Worm (Caenorhabditis elegans) whole organism, L1 larva: ENCODE data around the gene R09H10.5.

Experiments
- C34B4.2 ChIP-seq: sonication (generic microtip); optimal IDR thresholded peaks from 2 replicates; lab custom pipeline; 2017; ENCODE audit warnings: mild to moderate bottlenecking, missing genetic modification characterization, missing compliant biosample characterization
- F16B12.6 ChIP-seq: fragments of 150-350 bp; optimal IDR thresholded peaks from 2 replicates; lab custom pipeline; 2014; ENCODE audit warnings: missing biosample characterization, missing genetic modification characterization
- aha-1 ChIP-seq: fragments of 150-350 bp; optimal IDR thresholded peaks from 2 replicates; lab custom pipeline; 2014; ENCODE audit warnings: missing biosample characterization, missing genetic modification characterization
- ama-1 ChIP-seq: fragments of 150-350 bp; optimal IDR thresholded peaks from 2 replicates; lab custom pipeline; 2014
- blmp-1 ChIP-seq: fragments of 150-350 bp; optimal IDR thresholded peaks from 2 replicates; lab custom pipeline; 2014; ENCODE audit warnings: missing biosample characterization, missing genetic modification characterization
- ces-1 ChIP-seq: fragments of 150-350 bp; optimal IDR thresholded peaks from 2 replicates; lab custom pipeline; 2014; ENCODE audit warnings: missing biosample characterization, missing genetic modification reagents, missing genetic modification characterization
- efl-1 ChIP-seq, 4 experiments: fragments of 150-350 bp; optimal IDR thresholded peaks in 3 of 4; peaks in 1 of 4; 1 replicate in 1 of 4; 2 replicates in 3 of 4; lab custom pipeline; 2014; ENCODE audit warnings: missing biosample characterization in 2 of 4, missing genetic modification characterization in 2 of 4, missing genetic modification reagents in 2 of 4
- egl-13 ChIP-seq: sonication (generic microtip); optimal IDR thresholded peaks from 2 replicates; lab custom pipeline; 2016; ENCODE audit warnings: missing genotype, missing genetic modification reagents, missing genetic modification characterization, missing compliant biosample characterization
- elt-2 ChIP-seq: sonication (generic microtip); optimal IDR thresholded peaks from 2 replicates; lab custom pipeline; 2016; ENCODE audit warnings: missing genetic modification characterization, mild to moderate bottlenecking, inconsistent platforms, missing compliant biosample characterization, missing genetic modification reagents
- elt-3 ChIP-seq, 6 experiments: fragments of 150-350 bp in 1 of 6; sonication (generic microtip); optimal IDR thresholded peaks; 2 replicates each; lab custom pipeline; 2017 to 2018; ENCODE audit warnings: missing biosample characterization in 6 of 6, missing genetic modification characterization in 6 of 6, inconsistent platforms in 1 of 6
- fkh-4 ChIP-seq: sonication (generic microtip); optimal IDR thresholded peaks from 2 replicates; lab custom pipeline; 2016; ENCODE audit warnings: missing compliant biosample characterization, missing genetic modification characterization, borderline replicate concordance
- fkh-8 ChIP-seq: sonication (generic microtip); optimal IDR thresholded peaks from 2 replicates; lab custom pipeline; 2016; ENCODE audit warnings: mild to moderate bottlenecking, missing genetic modification characterization, missing compliant biosample characterization
- hlh-17 ChIP-seq: fragments of 200-800 bp; sonication (Bioruptor generic); optimal IDR thresholded peaks from 2 replicates; lab custom pipeline; 2018; ENCODE audit warnings: missing genetic modification characterization, mild to moderate bottlenecking, missing compliant biosample characterization, moderate library complexity, borderline replicate concordance
- hlh-4 ChIP-seq: sonication (generic microtip); optimal IDR thresholded peaks from 2 replicates; lab custom pipeline; 2016; ENCODE audit warnings: mild to moderate bottlenecking, missing genetic modification characterization, missing compliant biosample characterization
- hpl-2 ChIP-seq: fragments of 150-350 bp; optimal IDR thresholded peaks from 2 replicates; lab custom pipeline; 2014; ENCODE audit warnings: missing biosample characterization, missing genetic modification reagents, missing genetic modification characterization
- lin-14 ChIP-seq: fragments of 200-800 bp; sonication (Bioruptor generic); optimal IDR thresholded peaks from 2 replicates; lab custom pipeline; 2018; ENCODE audit warnings: mild to moderate bottlenecking, missing genetic modification characterization, moderate library complexity, missing compliant biosample characterization
- lin-15B ChIP-seq: fragments of 150-350 bp; sonication (generic microtip); optimal IDR thresholded peaks from 3 replicates; lab custom pipeline; 2014; ENCODE audit warnings: missing biosample characterization, missing genetic modification characterization
- lin-39 ChIP-seq: fragments of 150-350 bp; optimal IDR thresholded peaks from 2 replicates; lab custom pipeline; 2014; ENCODE audit warnings: missing biosample characterization, missing genetic modification reagents, missing genetic modification characterization
- mdl-1 ChIP-seq, 2 experiments: fragments of 150-350 bp; optimal IDR thresholded peaks; 2 replicates each; lab custom pipeline; 2014 to 2017; ENCODE audit warnings: missing biosample characterization in 2 of 2, missing genetic modification characterization in 2 of 2, inconsistent platforms in 1 of 2
- nhr-12 ChIP-seq: sonication (generic microtip); optimal IDR thresholded peaks from 2 replicates; lab custom pipeline; 2017; ENCODE audit warnings: missing biosample characterization, missing genetic modification characterization
- nhr-19 ChIP-seq: fragments of 200-800 bp; sonication (Bioruptor generic); conservative IDR thresholded peaks from 2 replicates; pipeline ENCODE4 v1.3.6; 2022; ENCODE audit warnings: missing genetic modification characterization, missing compliant biosample characterization
- nhr-20 ChIP-seq: sonication (generic microtip); optimal IDR thresholded peaks from 2 replicates; lab custom pipeline; 2016; ENCODE audit warnings: mild to moderate bottlenecking, missing genetic modification characterization, missing compliant biosample characterization
- nhr-71 ChIP-seq: sonication (generic microtip); optimal IDR thresholded peaks from 2 replicates; lab custom pipeline; 2016; ENCODE audit warnings: mild to moderate bottlenecking, missing genetic modification characterization, moderate library complexity, missing compliant biosample characterization
- nhr-76 ChIP-seq: sonication (generic microtip); optimal IDR thresholded peaks from 2 replicates; lab custom pipeline; 2017; ENCODE audit warnings: missing biosample characterization, missing genetic modification characterization
- nhr-77 ChIP-seq: fragments of 150-350 bp; optimal IDR thresholded peaks from 2 replicates; lab custom pipeline; 2014; ENCODE audit warnings: missing biosample characterization, missing genetic modification characterization
- nhr-85 ChIP-seq: sonication (generic microtip); peaks from one replicate; lab custom pipeline; 2016; ENCODE audit warnings: missing genetic modification characterization, inconsistent platforms, missing compliant biosample characterization
- pag-3 ChIP-seq: sonication (generic microtip); optimal IDR thresholded peaks from 2 replicates; lab custom pipeline; 2017; ENCODE audit warnings: missing genetic modification characterization, mild to moderate bottlenecking, missing compliant biosample characterization, antibody characterized with exemption, borderline replicate concordance; ENCODE audit not compliant: insufficient read depth
- pqm-1 ChIP-seq: sonication (generic microtip); optimal IDR thresholded peaks from 3 replicates; lab custom pipeline; 2017; ENCODE audit warnings: missing biosample characterization, missing genetic modification characterization
- rnt-1 ChIP-seq: sonication (generic microtip); optimal IDR thresholded peaks from 2 replicates; lab custom pipeline; 2016; ENCODE audit warnings: mild to moderate bottlenecking, missing genetic modification characterization, moderate library complexity, missing compliant biosample characterization
- skn-1 ChIP-seq: fragments of 150-350 bp; optimal IDR thresholded peaks from 2 replicates; lab custom pipeline; 2014; ENCODE audit warnings: missing biosample characterization, missing genetic modification characterization
- snpc-4 ChIP-seq: fragments of 150-350 bp; optimal IDR thresholded peaks from 2 replicates; lab custom pipeline; 2014; ENCODE audit warnings: missing biosample characterization, missing genetic modification characterization
- snu-23 ChIP-seq: sonication (generic microtip); optimal IDR thresholded peaks from 2 replicates; lab custom pipeline; 2016; ENCODE audit warnings: missing genetic modification characterization, missing compliant biosample characterization
- sox-4 ChIP-seq: sonication (generic microtip); optimal IDR thresholded peaks from 2 replicates; lab custom pipeline; 2016; ENCODE audit warnings: missing genetic modification characterization, missing compliant biosample characterization
- sup-37 ChIP-seq: fragments of 200-800 bp; sonication (Bioruptor generic); optimal IDR thresholded peaks from 2 replicates; lab custom pipeline; 2018; ENCODE audit warnings: mild to moderate bottlenecking, missing genetic modification characterization, missing compliant biosample characterization
- tbx-2 ChIP-seq: sonication (generic microtip); optimal IDR thresholded peaks from 2 replicates; lab custom pipeline; 2016; ENCODE audit warnings: missing genetic modification characterization, missing compliant biosample characterization
- unc-86 ChIP-seq: sonication (generic microtip); optimal IDR thresholded peaks from 2 replicates; lab custom pipeline; 2016; ENCODE audit warnings: missing genetic modification characterization, missing compliant biosample characterization
- unc-98 ChIP-seq: fragments of 200-800 bp; sonication (Bioruptor generic); IDR thresholded peaks from 2 replicates; pipeline ENCODE4 v1.3.6; 2022; ENCODE audit warnings: missing genetic modification characterization, missing compliant biosample characterization

R09H10.5 gene

DNA sequence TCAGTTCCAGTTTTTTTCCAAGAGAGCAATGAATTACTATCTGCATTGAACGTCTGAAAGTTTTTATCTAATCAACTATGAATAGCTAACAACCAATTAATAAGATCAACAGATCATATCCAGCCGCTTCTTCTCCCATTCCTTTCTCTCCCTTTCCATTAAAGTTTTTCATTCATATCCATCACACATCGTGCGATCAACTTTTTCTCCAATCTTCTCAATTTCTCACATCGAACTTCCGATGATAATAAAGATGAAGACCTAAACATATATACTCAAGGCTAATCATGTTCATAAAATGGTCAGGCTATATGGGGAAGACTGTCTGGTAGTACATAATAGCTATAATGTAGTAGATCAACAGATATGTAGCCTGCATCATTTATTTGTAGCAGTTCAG, 16.3 kb downstream of the R09H10.5 start:
- TF ChIP-seq unc-98 = no peak
- peak; percentile 83 for TF ChIP-seq nhr-85
- peak; percentile 12 for TF ChIP-seq snu-23
- TF ChIP-seq nhr-76 (tag; lab: Kevin White, UChicago) = no peak
- TF ChIP-seq nhr-20 (tag; lab: Kevin White, UChicago) = peak; percentile 27
- no peak for TF ChIP-seq C34B4.2
- no peak for TF ChIP-seq nhr-77
- no peak for TF ChIP-seq hpl-2 (GFP tag; lab: Kevin White, UChicago)
- peak; percentile 36 for TF ChIP-seq lin-14 (GFP tag; lab: Kevin White, UChicago)
- TF ChIP-seq nhr-71 (tag; lab: Kevin White, UChicago) = peak; percentile 19
- TF ChIP-seq blmp-1 (tag; lab: Kevin White, UChicago) = peak; percentile 69
- peak in 1 of 6 experiments; percentile 3 for TF ChIP-seq elt-3 (tag; optimal IDR thresholded peaks at IDR 0.05; lab: Kevin White, UChicago)
- TF ChIP-seq, all 84 proteins: peak for 7

DNA sequence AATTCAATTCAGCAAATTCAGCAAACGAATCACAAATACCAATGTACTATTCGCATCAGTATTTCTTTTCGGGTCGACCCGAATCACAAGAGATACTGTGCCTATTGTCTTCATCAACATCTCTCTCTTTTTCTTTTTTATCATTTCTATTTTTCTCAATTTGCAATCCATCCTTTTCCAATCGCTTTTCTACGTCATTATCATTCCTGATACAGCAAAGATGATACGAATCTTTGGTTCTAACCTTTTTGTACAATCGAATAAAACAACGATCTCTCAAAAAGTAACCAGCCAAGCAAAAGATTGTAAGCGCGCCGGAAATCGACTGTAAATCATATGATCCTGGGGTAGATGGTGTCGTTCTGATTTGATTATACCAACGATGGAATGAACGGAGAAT, 18.7 kb downstream of the R09H10.5 start:
- TF ChIP-seq skn-1 (no peak), aha-1 (tag; lab: Kevin White, UChicago) (no peak), nhr-20 (tag; lab: Kevin White, UChicago) (peak; percentile 21), nhr-85 (peak; percentile 80), hpl-2 (GFP tag; lab: Kevin White, UChicago) (no peak), fkh-4 (tag; lab: Kevin White, UChicago) (no peak), blmp-1 (tag; lab: Kevin White, UChicago) (peak; percentile 55), elt-3 (tag; optimal IDR thresholded peaks at IDR 0.05; lab: Kevin White, UChicago) (peak in 5 of 6 experiments; percentile 46 to 79 (median 61)), nhr-12 (tag; lab: Kevin White, UChicago) (no peak), lin-14 (GFP tag; lab: Kevin White, UChicago) (peak; percentile 51)
- TF ChIP-seq, all 84 proteins: peak for 5

DNA sequence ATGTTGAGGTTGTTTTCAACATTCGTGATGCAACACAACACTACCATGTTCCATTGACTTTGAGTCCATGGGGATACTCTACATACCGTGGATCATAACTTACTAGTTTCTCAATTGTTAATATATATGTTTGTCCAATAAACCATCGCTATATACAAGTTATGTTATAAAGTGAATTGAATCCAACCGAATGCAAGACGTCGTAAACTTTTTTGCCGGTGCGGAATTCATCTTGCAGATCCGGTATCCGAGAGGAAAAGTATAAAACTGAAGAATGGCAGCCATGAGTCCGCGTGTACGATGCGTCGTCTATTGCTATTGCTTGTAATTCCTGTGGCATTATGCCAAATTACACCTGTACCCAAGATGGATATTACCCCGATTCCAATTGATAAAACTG, 20.4 kb downstream of the R09H10.5 start, which contains the start of gene R09H10.6:
R09H10.6 (plus strand) TSS at position 301 of the 400 bp plus-strand sequence.
- no peak for TF ChIP-seq snu-23
- TF ChIP-seq pag-3 (tag; lab: Kevin White, UChicago) = no peak
- TF ChIP-seq snpc-4 (tag; lab: Kevin White, UChicago) = no peak
- no peak for TF ChIP-seq pqm-1 (tag; lab: Kevin White, UChicago)
- TF ChIP-seq fkh-4 (tag; lab: Kevin White, UChicago) = no peak
- TF ChIP-seq efl-1 (optimal IDR thresholded peaks at IDR 0.05; lab: Kevin White, UChicago) = no peak
- TF ChIP-seq efl-1 (GFP tag; optimal IDR thresholded peaks at IDR 0.05 in 1 of 2; lab: Kevin White, UChicago) = no peak
- TF ChIP-seq sup-37 = no peak
- TF ChIP-seq tbx-2 (tag; lab: Kevin White, UChicago) = no peak
- TF ChIP-seq ces-1 = no peak
- no peak for TF ChIP-seq lin-39
- TF ChIP-seq sox-4 (tag; lab: Kevin White, UChicago) = no peak
- TF ChIP-seq C34B4.2 = no peak
- no peak for TF ChIP-seq mdl-1 (tag; optimal IDR thresholded peaks at IDR 0.05; lab: Kevin White, UChicago)
- TF ChIP-seq, all 84 proteins: peak for 0

ce11 chrIV:10606575-10607080, 22.0 kb downstream of the R09H10.5 start, which contains the start of gene R09H10.3:
TSS of gene R09H10.3 (plus strand) at chrIV:10607030.
- TF ChIP-seq ama-1 (lab: Kevin White, UChicago) = no peak
- TF ChIP-seq efl-1 (optimal IDR thresholded peaks at IDR 0.05; lab: Kevin White, UChicago) = no peak
- peak in 1 of 2 experiments; percentile 17 for TF ChIP-seq efl-1 (GFP tag; optimal IDR thresholded peaks at IDR 0.05 in 1 of 2; lab: Kevin White, UChicago)
- TF ChIP-seq elt-2 = peak; percentile 52
- TF ChIP-seq rnt-1 (tag; lab: Kevin White, UChicago) = no peak
- TF ChIP-seq, all 84 proteins: peak for 2

DNA sequence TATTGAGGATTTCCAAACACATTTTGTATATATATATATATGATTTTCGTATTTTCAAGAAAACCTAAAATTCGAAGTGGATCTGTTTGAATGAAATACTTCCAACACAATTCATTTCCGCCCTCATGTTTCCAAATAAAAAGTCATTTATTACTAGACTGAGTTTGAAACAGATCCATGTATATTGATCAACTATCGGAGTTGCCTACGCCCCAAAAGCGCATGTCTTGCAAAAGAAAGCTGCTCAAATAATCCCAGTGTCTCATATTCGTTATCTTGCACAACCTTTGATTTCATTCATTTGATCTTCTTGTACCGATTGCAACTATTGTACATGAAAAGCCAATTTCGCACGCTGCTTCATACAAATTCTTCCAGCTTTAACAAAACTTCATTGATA, 26.0 kb downstream of the R09H10.5 start, which contains the start of gene R09H10.2:
R09H10.2 (plus strand) TSS at position 301 of the 400 bp plus-strand sequence.
- no peak for TF ChIP-seq unc-86 (tag; lab: Kevin White, UChicago)
- no peak for TF ChIP-seq fkh-8 (tag; lab: Kevin White, UChicago)
- TF ChIP-seq lin-39 = no peak
- no peak for TF ChIP-seq lin-14 (GFP tag; lab: Kevin White, UChicago)
- TF ChIP-seq lin-15B (tag; lab: Kevin White, UChicago) = no peak
- no peak for TF ChIP-seq egl-13 (tag; lab: Kevin White, UChicago)
- TF ChIP-seq hlh-4 = no peak
- TF ChIP-seq nhr-77 = no peak
- TF ChIP-seq aha-1 (tag; lab: Kevin White, UChicago) = no peak
- TF ChIP-seq nhr-19 (GFP tag; lab: Robert Waterston, UW) = no peak
- TF ChIP-seq F16B12.6 (tag; lab: Kevin White, UChicago) = no peak
- TF ChIP-seq hpl-2 (GFP tag; lab: Kevin White, UChicago) = no peak
- TF ChIP-seq sox-4 (tag; lab: Kevin White, UChicago) = no peak
- TF ChIP-seq hlh-17 (GFP tag; lab: Kevin White, UChicago) = no peak
- TF ChIP-seq pqm-1 (tag; lab: Kevin White, UChicago) = no peak
